Worm (Caenorhabditis elegans) whole organism, mixed stage, embryonic: ENCODE results near the gene irld-51.

ENCODE experiments used
- ces-1 ChIP-seq: fragments of 150-350 bp; optimal IDR thresholded peaks from 2 replicates; lab custom pipeline; 2014; ENCODE audit warnings: missing biosample characterization, missing genetic modification reagents, missing genetic modification characterization
- elt-1 ChIP-seq: sonication (generic microtip); optimal IDR thresholded peaks from 2 replicates; lab custom pipeline; 2017; ENCODE audit warnings: missing genetic modification characterization, mild to moderate bottlenecking, missing compliant biosample characterization, antibody characterized with exemption, moderate library complexity, borderline replicate concordance; ENCODE audit not compliant: insufficient read depth
- ham-2 ChIP-seq: fragments of 200-800 bp; sonication (Bioruptor generic); optimal IDR thresholded peaks from 2 replicates; lab custom pipeline; 2018; ENCODE audit warnings: mild to moderate bottlenecking, missing genetic modification characterization, missing compliant biosample characterization
- mls-2 ChIP-seq: sonication (generic microtip); optimal IDR thresholded peaks from 2 replicates; lab custom pipeline; 2016; ENCODE audit warnings: mild to moderate bottlenecking, missing genetic modification characterization, moderate library complexity, missing compliant biosample characterization
- nhr-2 ChIP-seq: fragments of 150-350 bp; optimal IDR thresholded peaks from 2 replicates; lab custom pipeline; 2014; ENCODE audit warnings: missing biosample characterization, missing genetic modification characterization
- nhr-28 ChIP-seq: fragments of 150-350 bp; optimal IDR thresholded peaks from 2 replicates; lab custom pipeline; 2014; ENCODE audit warnings: missing biosample characterization, missing genetic modification characterization
- nhr-76 ChIP-seq: sonication (generic microtip); optimal IDR thresholded peaks from 2 replicates; lab custom pipeline; 2017; ENCODE audit warnings: missing biosample characterization, missing genetic modification characterization
- unc-62 ChIP-seq: fragments of 150-350 bp; optimal IDR thresholded peaks from 2 replicates; lab custom pipeline; 2014; ENCODE audit warnings: missing biosample characterization, missing genetic modification reagents, missing genetic modification characterization
- ztf-11 ChIP-seq: fragments of 150-350 bp; optimal IDR thresholded peaks from 2 replicates; lab custom pipeline; 2014; ENCODE audit warnings: missing biosample characterization, missing genetic modification characterization

DNA sequence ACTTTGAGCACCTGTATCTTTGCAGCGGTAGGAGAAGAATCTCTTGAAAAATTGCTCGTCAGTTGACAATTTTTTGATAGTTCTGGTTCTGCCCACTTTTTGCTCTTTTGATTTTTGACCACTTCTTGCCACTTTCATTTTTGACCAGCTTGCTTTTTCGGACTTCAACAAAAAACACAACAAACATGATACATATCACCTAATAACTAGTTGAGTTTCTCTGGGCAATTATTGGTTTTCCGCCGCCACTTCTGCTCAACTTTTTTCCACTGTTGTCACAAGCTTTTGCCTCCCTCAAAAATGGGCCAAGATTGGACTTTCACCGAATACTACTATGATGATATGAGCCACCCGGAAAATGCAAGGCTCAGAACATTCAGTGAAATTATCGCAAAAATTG lies 5.8 kb upstream of the irld-51 start, which contains the start of gene srw-60:
- TF ChIP-seq ham-2 (GFP tag; lab: Kevin White, UChicago) (no peak), nhr-2 (tag; lab: Kevin White, UChicago) (no peak), elt-1 (tag; lab: Kevin White, UChicago) (no peak), nhr-76 (tag; lab: Kevin White, UChicago) (no peak), ztf-11 (tag; lab: Kevin White, UChicago) (no peak), ces-1 (GFP tag; lab: Kevin White, UChicago) (no peak), nhr-28 (tag; lab: Kevin White, UChicago) (no peak), mls-2 (tag; lab: Kevin White, UChicago) (no peak), unc-62 (GFP tag; lab: Kevin White, UChicago) (no peak)
